Fruit fly (Drosophila melanogaster): ENCODE data around the gene Med.
A peak's percentile ranks its signal among the peaks of the same experiment; 100 is the strongest.

Gene Med

DNA sequence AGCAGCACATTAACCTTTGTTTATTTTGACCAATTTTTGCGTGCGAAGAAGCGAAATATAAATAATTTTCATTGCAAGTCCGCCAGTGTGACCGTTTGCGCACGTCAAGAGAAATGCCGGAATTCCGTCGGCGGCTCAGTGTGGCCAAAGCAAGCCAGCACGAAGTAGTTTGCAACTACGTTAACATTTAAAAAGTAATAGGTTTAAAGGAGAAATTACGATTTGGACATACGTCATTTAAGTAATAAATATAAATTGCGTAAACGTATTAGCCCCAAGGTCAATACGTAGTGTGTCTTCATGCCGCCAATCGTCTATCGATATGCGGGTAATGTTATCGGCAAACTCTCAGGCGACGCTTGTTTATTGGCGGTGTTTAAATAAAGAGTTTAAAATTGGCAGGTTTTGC is 30.3 kb upstream of the Med start, which contains the start of the genes pygo and rod (continued):
- TF ChIP-seq vnd (GFP tag; IDR thresholded peaks at IDR 0.05; ENCODE audit: partially characterized antibody) (0 out of 3 replicates have a peak, but pooled peaks have one; percentile 30), Pdp1 (GFP tag; optimal IDR thresholded peaks at IDR 0.05) (no peak), CHES-1-like (GFP tag; optimal IDR thresholded peaks at IDR 0.05) (peak; percentile 13), ro (GFP tag; IDR thresholded peaks at IDR 0.05) (no peak), wdn (GFP tag; IDR thresholded peaks at IDR 0.05) (no peak), CG13624 (GFP tag; optimal IDR thresholded peaks at IDR 0.05) (peak; percentile 37), Hey (tag; optimal IDR thresholded peaks at IDR 0.05) (no peak), CG9797 (GFP tag; optimal IDR thresholded peaks at IDR 0.05) (peak; percentile 94), stwl (tag; optimal IDR thresholded peaks at IDR 0.05) (peak; percentile 90), prd (optimal IDR thresholded peaks at IDR 0.05) (no peak), prd (GFP tag; IDR thresholded peaks at IDR 0.05) (0 out of 3 replicates have a peak, but pooled peaks have one; percentile 5), CG3407 (GFP tag; optimal IDR thresholded peaks at IDR 0.05) (no peak), Scr (GFP tag; IDR thresholded peaks at IDR 0.05; ENCODE audit: partially characterized antibody) (peak; percentile 70), Sox102F (GFP tag; optimal IDR thresholded peaks at IDR 0.05) (no peak), nom (GFP tag; optimal IDR thresholded peaks at IDR 0.05) (no peak), CG17361 (GFP tag; IDR thresholded peaks at IDR 0.05) (no peak), Dip3 (GFP tag; optimal IDR thresholded peaks at IDR 0.05) (no peak), Rfx (GFP tag; IDR thresholded peaks at IDR 0.05) (no peak), CG15073 (GFP tag; optimal IDR thresholded peaks at IDR 0.05) (no peak), Dp (GFP tag; optimal IDR thresholded peaks at IDR 0.05) (peak; percentile 78), row (GFP tag; IDR thresholded peaks at IDR 0.05) (peak; percentile 22; the same call in 1 of the 3 replicates), exex (tag; optimal IDR thresholded peaks at IDR 0.05) (no peak), zf30C (GFP tag; optimal IDR thresholded peaks at IDR 0.05) (no peak), HLH4C (GFP tag; IDR thresholded peaks at IDR 0.05; ENCODE audit: partially characterized antibody) (peak; percentile 72), Ets97D (GFP tag; optimal IDR thresholded peaks at IDR 0.05) (peak; percentile 61), Nf-YC (tag; optimal IDR thresholded peaks at IDR 0.05) (no peak), onecut (GFP tag; IDR thresholded peaks at IDR 0.05) (no peak), ham (GFP tag; IDR thresholded peaks at IDR 0.05) (no peak), CG17186 (GFP tag; optimal IDR thresholded peaks at IDR 0.05) (peak; percentile 30), tin (GFP tag; optimal IDR thresholded peaks at IDR 0.05) (no peak), Opbp (GFP tag; IDR thresholded peaks at IDR 0.05; ENCODE audit: partially characterized antibody) (peak; percentile 67; the same call in 2 of the 3 replicates), CG1024 (GFP tag; IDR thresholded peaks at IDR 0.05) (no peak), tgo (GFP tag; IDR thresholded peaks at IDR 0.05) (no peak), sna (GFP tag; IDR thresholded peaks at IDR 0.05; ENCODE audit: partially characterized antibody) (peak; percentile 74), CG7963 (GFP tag; IDR thresholded peaks at IDR 0.05; ENCODE audit: partially characterized antibody) (peak; percentile 58), CG8765 (GFP tag; IDR thresholded peaks at IDR 0.05) (no peak), bbx (GFP tag; IDR thresholded peaks at IDR 0.05; ENCODE audit: partially characterized antibody) (peak; percentile 45), org-1 (GFP tag; optimal IDR thresholded peaks at IDR 0.05) (no peak), CG11723 (GFP tag; optimal IDR thresholded peaks at IDR 0.05) (no peak), fu2 (GFP tag; optimal IDR thresholded peaks at IDR 0.05) (no peak), hkb (optimal IDR thresholded peaks at IDR 0.05) (peak; percentile 66), hkb (GFP tag; IDR thresholded peaks at IDR 0.05) (no peak), CG14860 (GFP tag; IDR thresholded peaks at IDR 0.05; ENCODE audit: partially characterized antibody) (peak; percentile 65), CG7745 (tag; optimal IDR thresholded peaks at IDR 0.05) (no peak), Dll (GFP tag; IDR thresholded peaks at IDR 0.05; ENCODE audit: partially characterized antibody) (peak; percentile 76), jumu (GFP tag; optimal IDR thresholded peaks at IDR 0.05) (peak; percentile 59), dati (GFP tag; IDR thresholded peaks at IDR 0.05) (no peak), HmgZ (tag; optimal IDR thresholded peaks at IDR 0.05) (peak; percentile 66), chm (GFP tag; IDR thresholded peaks at IDR 0.05) (no peak), Dbx (GFP tag; IDR thresholded peaks at IDR 0.05) (no peak), CG6791 (GFP tag; IDR thresholded peaks at IDR 0.05; ENCODE audit: partially characterized antibody) (peak; percentile 63; the same call in 2 of the 3 replicates)
